Worm (Caenorhabditis elegans) whole organism, L2 larva: ENCODE measurements around the gene nifk-1.

Experiments used
- F13H6.1 ChIP-seq: sonication (generic microtip); optimal IDR thresholded peaks from 2 replicates; lab custom pipeline; 2016; ENCODE audit warnings: missing genetic modification characterization, missing compliant biosample characterization
- R02D3.7 ChIP-seq: fragments of 150-350 bp; optimal IDR thresholded peaks from 2 replicates; lab custom pipeline; 2014; ENCODE audit warnings: missing biosample characterization, missing genetic modification characterization
- ZK546.5 ChIP-seq: sonication (generic microtip); optimal IDR thresholded peaks from 2 replicates; lab custom pipeline; 2017; ENCODE audit warnings: missing biosample characterization, missing genetic modification characterization
- alr-1 ChIP-seq: fragments of 150-350 bp; optimal IDR thresholded peaks from 2 replicates; lab custom pipeline; 2014; ENCODE audit warnings: missing biosample characterization, missing genetic modification characterization
- aly-2 ChIP-seq: fragments of 150-350 bp; optimal IDR thresholded peaks from 2 replicates; lab custom pipeline; 2014; ENCODE audit warnings: missing biosample characterization, missing genetic modification characterization
- ama-1 ChIP-seq: fragments of 150-350 bp; optimal IDR thresholded peaks from 2 replicates; lab custom pipeline; 2018; ENCODE audit warnings: inconsistent platforms
- blmp-1 ChIP-seq: sonication (generic microtip); optimal IDR thresholded peaks from 2 replicates; lab custom pipeline; 2017; ENCODE audit warnings: missing genetic modification characterization, mild to moderate bottlenecking, missing compliant biosample characterization, antibody characterized with exemption, moderate library complexity; ENCODE audit not compliant: insufficient read depth
- ceh-16 ChIP-seq: fragments of 150-350 bp; optimal IDR thresholded peaks from 2 replicates; lab custom pipeline; 2014; ENCODE audit warnings: missing biosample characterization, missing genetic modification characterization
- ceh-82 ChIP-seq: fragments of 150-350 bp; optimal IDR thresholded peaks from 2 replicates; lab custom pipeline; 2014; ENCODE audit warnings: missing biosample characterization, missing genetic modification characterization
- crh-2 ChIP-seq: sonication (generic microtip); optimal IDR thresholded peaks from 2 replicates; lab custom pipeline; 2017; ENCODE audit warnings: missing biosample characterization, missing genetic modification characterization
- dmd-4 ChIP-seq: sonication (generic microtip); optimal IDR thresholded peaks from 2 replicates; lab custom pipeline; 2017; ENCODE audit warnings: missing biosample characterization, missing genetic modification characterization
- egl-27 ChIP-seq: sonication (generic microtip); optimal IDR thresholded peaks from 3 replicates; lab custom pipeline; 2017; ENCODE audit warnings: missing biosample characterization, missing genetic modification reagents, missing genetic modification characterization
- elt-1 ChIP-seq: fragments of 150-350 bp; optimal IDR thresholded peaks from 2 replicates; lab custom pipeline; 2014; ENCODE audit warnings: missing biosample characterization, missing genetic modification characterization
- elt-3 ChIP-seq: sonication (generic microtip); optimal IDR thresholded peaks from 2 replicates; lab custom pipeline; 2017; ENCODE audit warnings: missing biosample characterization, missing genetic modification characterization
- fos-1 ChIP-seq: fragments of 150-350 bp; optimal IDR thresholded peaks from 2 replicates; lab custom pipeline; 2014; ENCODE audit warnings: missing biosample characterization, missing genetic modification characterization
- gmeb-1 ChIP-seq: fragments of 150-350 bp; optimal IDR thresholded peaks from 2 replicates; lab custom pipeline; 2014; ENCODE audit warnings: missing biosample characterization, missing genetic modification characterization
- lin-11 ChIP-seq: fragments of 150-350 bp; sonication (generic microtip); optimal IDR thresholded peaks from 2 replicates; lab custom pipeline; 2014; ENCODE audit warnings: missing biosample characterization, missing genetic modification characterization, inconsistent platforms, mixed read lengths
- lin-13 ChIP-seq: fragments of 150-350 bp; optimal IDR thresholded peaks from 2 replicates; lab custom pipeline; 2014; ENCODE audit warnings: missing biosample characterization, missing genetic modification reagents, missing genetic modification characterization
- lin-39 ChIP-seq: fragments of 150-350 bp; optimal IDR thresholded peaks from 2 replicates; lab custom pipeline; 2014; ENCODE audit warnings: missing biosample characterization, missing genetic modification reagents, missing genetic modification characterization
- lsy-2 ChIP-seq, 2 experiments: fragments of 150-350 bp in 1 of 2; sonication (generic microtip) in 1 of 2; optimal IDR thresholded peaks; 2 replicates each; lab custom pipeline; 2014 to 2017; ENCODE audit warnings: missing biosample characterization in 2 of 2, missing genetic modification characterization in 2 of 2
- mdl-1 ChIP-seq, 2 experiments: fragments of 150-350 bp in 1 of 2; sonication (generic microtip) in 1 of 2; optimal IDR thresholded peaks; 2 replicates each; lab custom pipeline; 2017; ENCODE audit warnings: missing biosample characterization in 2 of 2, missing genetic modification characterization in 2 of 2
- nhr-10 ChIP-seq: sonication (generic microtip); optimal IDR thresholded peaks from 2 replicates; lab custom pipeline; 2017; ENCODE audit warnings: missing biosample characterization, missing genetic modification characterization
- nhr-11 ChIP-seq: fragments of 150-350 bp; optimal IDR thresholded peaks from 2 replicates; lab custom pipeline; 2014; ENCODE audit warnings: missing biosample characterization, missing genetic modification characterization
- nhr-12 ChIP-seq: fragments of 150-350 bp; optimal IDR thresholded peaks from 2 replicates; lab custom pipeline; 2014; ENCODE audit warnings: missing biosample characterization, missing genetic modification characterization
- nhr-129 ChIP-seq: fragments of 150-350 bp; optimal IDR thresholded peaks from 2 replicates; lab custom pipeline; 2014; ENCODE audit warnings: missing biosample characterization, missing genetic modification characterization
- nhr-21 ChIP-seq: fragments of 150-350 bp; optimal IDR thresholded peaks from 2 replicates; lab custom pipeline; 2014; ENCODE audit warnings: missing biosample characterization, missing genetic modification characterization
- nhr-23 ChIP-seq: fragments of 150-350 bp; optimal IDR thresholded peaks from 2 replicates; lab custom pipeline; 2014; ENCODE audit warnings: missing biosample characterization, missing genetic modification reagents, missing genetic modification characterization
- nhr-237 ChIP-seq: fragments of 150-350 bp; optimal IDR thresholded peaks from 2 replicates; lab custom pipeline; 2014; ENCODE audit warnings: missing biosample characterization, missing genetic modification characterization
- nhr-25 ChIP-seq: fragments of 150-350 bp; sonication (generic microtip); optimal IDR thresholded peaks from 3 replicates; lab custom pipeline; 2014; ENCODE audit warnings: missing biosample characterization, missing genetic modification characterization
- nhr-6 ChIP-seq: fragments of 150-350 bp; optimal IDR thresholded peaks from 2 replicates; lab custom pipeline; 2014; ENCODE audit warnings: missing biosample characterization, missing genetic modification characterization
- nhr-77 ChIP-seq: fragments of 150-350 bp; optimal IDR thresholded peaks from 2 replicates; lab custom pipeline; 2014; ENCODE audit warnings: missing biosample characterization, missing genetic modification characterization
- sem-4 ChIP-seq: fragments of 150-350 bp; optimal IDR thresholded peaks from 2 replicates; lab custom pipeline; 2014; ENCODE audit warnings: missing biosample characterization, missing genetic modification reagents, missing genetic modification characterization
- skn-1 ChIP-seq: sonication (generic microtip); optimal IDR thresholded peaks from 2 replicates; lab custom pipeline; 2017; ENCODE audit warnings: missing biosample characterization, missing genetic modification characterization
- sma-3 ChIP-seq: sonication (generic microtip); optimal IDR thresholded peaks from 2 replicates; lab custom pipeline; 2016; ENCODE audit warnings: missing genetic modification reagents, missing genetic modification characterization, missing compliant biosample characterization
- sma-9 ChIP-seq, 2 experiments: fragments of 150-350 bp in 1 of 2; sonication (generic microtip) in 1 of 2; optimal IDR thresholded peaks; 2 replicates each; lab custom pipeline; 2014 to 2016; ENCODE audit warnings: missing genetic modification characterization in 2 of 2, mild to moderate bottlenecking in 1 of 2, missing biosample characterization in 1 of 2, missing compliant biosample characterization in 1 of 2, missing genetic modification reagents in 1 of 2, moderate library complexity in 1 of 2
- snpc-4 ChIP-seq: fragments of 150-350 bp; optimal IDR thresholded peaks from 2 replicates; lab custom pipeline; 2014; ENCODE audit warnings: missing biosample characterization, missing genetic modification characterization
- unc-39 ChIP-seq: fragments of 150-350 bp; optimal IDR thresholded peaks from 2 replicates; lab custom pipeline; 2014; ENCODE audit warnings: missing biosample characterization, missing genetic modification characterization
- unc-62 ChIP-seq: fragments of 150-350 bp; optimal IDR thresholded peaks from 2 replicates; lab custom pipeline; 2014; ENCODE audit warnings: missing biosample characterization, missing genetic modification reagents, missing genetic modification characterization
- zag-1 ChIP-seq: fragments of 150-350 bp; optimal IDR thresholded peaks from 2 replicates; lab custom pipeline; 2014; ENCODE audit warnings: missing biosample characterization, missing genetic modification characterization
- ztf-1 ChIP-seq: fragments of 200-800 bp; sonication (Bioruptor generic); conservative IDR thresholded peaks from 2 replicates; pipeline ENCODE4 v1.3.6; 2022; ENCODE audit warnings: missing genetic modification characterization, missing compliant biosample characterization
- ztf-11 ChIP-seq: sonication (generic microtip); optimal IDR thresholded peaks from 2 replicates; lab custom pipeline; 2017; ENCODE audit warnings: missing biosample characterization, missing genetic modification characterization
- ztf-4 ChIP-seq: fragments of 150-350 bp; optimal IDR thresholded peaks from 2 replicates; lab custom pipeline; 2014; ENCODE audit warnings: missing biosample characterization, missing genetic modification characterization

Gene nifk-1

ce11 chrIII:4697819-4698218, 4.7 kb upstream of the nifk-1 start, which contains the start of gene dnj-18:
dnj-18 (plus strand) TSS chrIII:4698119.
- TF ChIP-seq elt-3 (tag; lab: Kevin White, UChicago), result no peak
- no peak for TF ChIP-seq ztf-4 (tag; lab: Kevin White, UChicago)
- TF ChIP-seq skn-1 (tag; lab: Kevin White, UChicago), result no peak
- no peak for TF ChIP-seq dmd-4 (tag; lab: Kevin White, UChicago)
- TF ChIP-seq unc-39 (tag; lab: Kevin White, UChicago), result no peak
- no peak for TF ChIP-seq lin-11 (tag; lab: Kevin White, UChicago)
- no peak for TF ChIP-seq aly-2 (tag; lab: Kevin White, UChicago)
- TF ChIP-seq lin-13 (GFP tag; lab: Kevin White, UChicago), result no peak
- TF ChIP-seq ama-1 (lab: Kevin White, UChicago), result no peak
- no peak for TF ChIP-seq elt-1 (tag; lab: Kevin White, UChicago)

- TF ChIP-seq nhr-77 (tag; lab: Kevin White, UChicago) (no peak), nhr-129 (tag; lab: Kevin White, UChicago) (no peak), alr-1 (tag; lab: Kevin White, UChicago) (no peak), snpc-4 (tag; lab: Kevin White, UChicago) (no peak), nhr-25 (tag; lab: Kevin White, UChicago) (no peak), F13H6.1 (tag; lab: Kevin White, UChicago) (no peak), sma-9 (GFP tag; optimal IDR thresholded peaks at IDR 0.05; lab: Kevin White, UChicago) (no peak), sma-9 (tag; optimal IDR thresholded peaks at IDR 0.05; lab: Kevin White, UChicago) (no peak), fos-1 (tag; lab: Kevin White, UChicago) (no peak), ama-1 (lab: Kevin White, UChicago) (no peak), zag-1 (no peak), nhr-12 (no peak), R02D3.7 (tag; lab: Kevin White, UChicago) (no peak)
These were observed 3.8 kb upstream of the nifk-1 start for ce11 chrIII:4696903-4697302.

ce11 chrIII:4695057-4695456, 1.9 kb upstream of the nifk-1 start, which contains the start of gene T04A8.7:
T04A8.7 (plus strand) TSS chrIII:4695357.
- TF ChIP-seq aly-2 (tag; lab: Kevin White, UChicago), result no peak
- no peak for TF ChIP-seq unc-62
- TF ChIP-seq nhr-23 (tag; lab: Kevin White, UChicago), result no peak
- no peak for TF ChIP-seq nhr-11 (tag; lab: Kevin White, UChicago)
- TF ChIP-seq dmd-4 (tag; lab: Kevin White, UChicago), result no peak
- TF ChIP-seq lin-11 (tag; lab: Kevin White, UChicago), result no peak
- no peak for TF ChIP-seq elt-1 (tag; lab: Kevin White, UChicago)
- TF ChIP-seq ztf-4 (tag; lab: Kevin White, UChicago), result no peak
- no peak for TF ChIP-seq nhr-25 (tag; lab: Kevin White, UChicago)
- no peak for TF ChIP-seq ama-1 (lab: Kevin White, UChicago)
- TF ChIP-seq ceh-16, result no peak
- TF ChIP-seq ZK546.5 (tag; lab: Kevin White, UChicago), result no peak
- TF ChIP-seq crh-2 (tag; lab: Kevin White, UChicago), result no peak
- no peak for TF ChIP-seq ceh-82

ce11 chrIII:4693695-4694094, 588 bp upstream of the nifk-1 start, which contains the start of gene T04A8.8:
T04A8.8 (plus strand) TSS chrIII:4693995.
- TF ChIP-seq skn-1 (tag; lab: Kevin White, UChicago) (no peak), fos-1 (tag; lab: Kevin White, UChicago) (no peak), aly-2 (tag; lab: Kevin White, UChicago) (no peak), gmeb-1 (no peak), lsy-2 (tag; optimal IDR thresholded peaks at IDR 0.05; lab: Kevin White, UChicago) (no peak), blmp-1 (tag; lab: Kevin White, UChicago) (no peak), ceh-16 (no peak), mdl-1 (tag; optimal IDR thresholded peaks at IDR 0.05; lab: Kevin White, UChicago) (no peak), dmd-4 (tag; lab: Kevin White, UChicago) (no peak), egl-27 (tag; lab: Kevin White, UChicago) (no peak), ztf-11 (tag; lab: Kevin White, UChicago) (no peak), alr-1 (tag; lab: Kevin White, UChicago) (no peak)

- TF ChIP-seq nhr-21 (tag; lab: Kevin White, UChicago) (peak; percentile 76), ceh-82 (no peak), nhr-237 (no peak), nhr-129 (tag; lab: Kevin White, UChicago) (peak; percentile 96), lin-13 (GFP tag; lab: Kevin White, UChicago) (peak; percentile 70), sem-4 (peak; percentile 50), nhr-25 (tag; lab: Kevin White, UChicago) (no peak), lin-39 (tag; lab: Kevin White, UChicago) (no peak), unc-39 (tag; lab: Kevin White, UChicago) (no peak), fos-1 (tag; lab: Kevin White, UChicago) (peak; percentile 89), dmd-4 (tag; lab: Kevin White, UChicago) (no peak), crh-2 (tag; lab: Kevin White, UChicago) (peak; percentile 90), nhr-11 (tag; lab: Kevin White, UChicago) (peak; percentile 32), skn-1 (tag; lab: Kevin White, UChicago) (no peak), elt-3 (tag; lab: Kevin White, UChicago) (no peak), lsy-2 (tag; optimal IDR thresholded peaks at IDR 0.05; lab: Kevin White, UChicago) (peak; percentile 54 to 79), nhr-6 (tag; lab: Kevin White, UChicago) (peak; percentile 48), ztf-1 (GFP tag; lab: Robert Waterston, UW) (no peak), unc-62 (no peak), mdl-1 (tag; optimal IDR thresholded peaks at IDR 0.05; lab: Kevin White, UChicago) (peak in 1 of 2 experiments; percentile 70), F13H6.1 (tag; lab: Kevin White, UChicago) (peak; percentile 66), sma-3 (GFP tag; lab: Kevin White, UChicago) (peak; percentile 76), nhr-10 (tag; lab: Kevin White, UChicago) (no peak)
These were observed 3.5 kb downstream of the nifk-1 start for ce11 chrIII:4689595-4689994.
